Worm (Caenorhabditis elegans) whole organism, L1 larva: Measurements from ENCODE around the gene twk-21.

Experiments used
- C04F5.9 ChIP-seq: sonication (generic microtip); optimal IDR thresholded peaks from 2 replicates; lab custom pipeline; 2016; ENCODE audit warnings: missing genetic modification characterization, missing compliant biosample characterization
- C16A3.4 ChIP-seq: fragments of 150-350 bp; optimal IDR thresholded peaks from 2 replicates; lab custom pipeline; 2014; ENCODE audit warnings: missing biosample characterization, missing genetic modification characterization
- C34B4.2 ChIP-seq: sonication (generic microtip); optimal IDR thresholded peaks from 2 replicates; lab custom pipeline; 2017; ENCODE audit warnings: mild to moderate bottlenecking, missing genetic modification characterization, missing compliant biosample characterization
- F16B12.6 ChIP-seq: fragments of 150-350 bp; optimal IDR thresholded peaks from 2 replicates; lab custom pipeline; 2014; ENCODE audit warnings: missing biosample characterization, missing genetic modification characterization
- alr-1 ChIP-seq: fragments of 200-800 bp; sonication (Bioruptor generic); optimal IDR thresholded peaks from 2 replicates; lab custom pipeline; 2018; ENCODE audit warnings: borderline replicate concordance, mild to moderate bottlenecking, missing genetic modification characterization, missing compliant biosample characterization
- dpl-1 ChIP-seq, 3 experiments: fragments of 150-350 bp in 2 of 3; sonication (generic microtip) in 1 of 3; optimal IDR thresholded peaks; 2 replicates each; lab custom pipeline; 2014 to 2017; ENCODE audit warnings: missing biosample characterization in 3 of 3, missing genetic modification characterization in 3 of 3, missing genetic modification reagents in 3 of 3
- dsc-1 ChIP-seq: sonication (generic microtip); optimal IDR thresholded peaks from 2 replicates; lab custom pipeline; 2016; ENCODE audit warnings: mild to moderate bottlenecking, missing genetic modification characterization, missing compliant biosample characterization
- efl-3 ChIP-seq: fragments of 200-800 bp; sonication (Bioruptor generic); optimal IDR thresholded peaks from 2 replicates; lab custom pipeline; 2018; ENCODE audit warnings: mild to moderate bottlenecking, missing genetic modification characterization, missing compliant biosample characterization
- egl-13 ChIP-seq: sonication (generic microtip); optimal IDR thresholded peaks from 2 replicates; lab custom pipeline; 2016; ENCODE audit warnings: missing genotype, missing genetic modification reagents, missing genetic modification characterization, missing compliant biosample characterization
- elt-2 ChIP-seq: sonication (generic microtip); optimal IDR thresholded peaks from 2 replicates; lab custom pipeline; 2016; ENCODE audit warnings: missing genetic modification characterization, mild to moderate bottlenecking, inconsistent platforms, missing compliant biosample characterization, missing genetic modification reagents
- ets-5 ChIP-seq: fragments of 200-800 bp; sonication (Bioruptor generic); IDR thresholded peaks from 2 replicates; pipeline ENCODE4 v1.3.6; 2022; ENCODE audit warnings: missing genetic modification characterization, missing compliant biosample characterization
- fkh-10 ChIP-seq: sonication (generic microtip); optimal IDR thresholded peaks from 2 replicates; lab custom pipeline; 2017; ENCODE audit warnings: missing biosample characterization, missing genetic modification reagents, missing genetic modification characterization
- fkh-4 ChIP-seq: sonication (generic microtip); optimal IDR thresholded peaks from 2 replicates; lab custom pipeline; 2016; ENCODE audit warnings: missing compliant biosample characterization, missing genetic modification characterization, borderline replicate concordance
- grh-1 ChIP-seq: fragments of 200-800 bp; sonication (Bioruptor generic); IDR thresholded peaks from 2 replicates; pipeline ENCODE4 v1.3.6; 2022; ENCODE audit warnings: missing genetic modification reagents, missing genetic modification characterization, missing compliant biosample characterization
- hlh-4 ChIP-seq: sonication (generic microtip); optimal IDR thresholded peaks from 2 replicates; lab custom pipeline; 2016; ENCODE audit warnings: mild to moderate bottlenecking, missing genetic modification characterization, missing compliant biosample characterization
- hpl-2 ChIP-seq: fragments of 150-350 bp; optimal IDR thresholded peaks from 2 replicates; lab custom pipeline; 2014; ENCODE audit warnings: missing biosample characterization, missing genetic modification reagents, missing genetic modification characterization
- isw-1 ChIP-seq: fragments of 200-800 bp; sonication (Bioruptor generic); IDR thresholded peaks from 2 replicates; pipeline ENCODE4 v1.3.6; 2022; ENCODE audit warnings: missing genetic modification characterization, missing compliant biosample characterization
- lin-13 ChIP-seq: fragments of 150-350 bp; optimal IDR thresholded peaks from 2 replicates; lab custom pipeline; 2014; ENCODE audit warnings: missing biosample characterization, missing genetic modification reagents, missing genetic modification characterization
- lin-14 ChIP-seq: fragments of 200-800 bp; sonication (Bioruptor generic); optimal IDR thresholded peaks from 2 replicates; lab custom pipeline; 2018; ENCODE audit warnings: mild to moderate bottlenecking, missing genetic modification characterization, moderate library complexity, missing compliant biosample characterization
- lin-35 ChIP-seq, 2 experiments: fragments of 150-350 bp; optimal IDR thresholded peaks; 2 replicates each; lab custom pipeline; 2014; ENCODE audit warnings: missing biosample characterization in 2 of 2, missing genetic modification characterization in 2 of 2, missing genetic modification reagents in 2 of 2
- lin-39 ChIP-seq: fragments of 150-350 bp; optimal IDR thresholded peaks from 2 replicates; lab custom pipeline; 2014; ENCODE audit warnings: missing biosample characterization, missing genetic modification reagents, missing genetic modification characterization
- lir-3 ChIP-seq: sonication (generic microtip); optimal IDR thresholded peaks from 2 replicates; lab custom pipeline; 2016; ENCODE audit warnings: mild to moderate bottlenecking, missing genetic modification characterization, moderate library complexity, missing compliant biosample characterization; ENCODE audit not compliant: poor library complexity
- lsy-2 ChIP-seq, 2 experiments: fragments of 150-350 bp; optimal IDR thresholded peaks; 2 replicates each; lab custom pipeline; 2014; ENCODE audit warnings: missing biosample characterization in 2 of 2, missing genetic modification characterization in 2 of 2
- nhr-11 ChIP-seq: fragments of 150-350 bp; optimal IDR thresholded peaks from 2 replicates; lab custom pipeline; 2014; ENCODE audit warnings: missing biosample characterization, missing genetic modification characterization
- nhr-19 ChIP-seq: fragments of 200-800 bp; sonication (Bioruptor generic); conservative IDR thresholded peaks from 2 replicates; pipeline ENCODE4 v1.3.6; 2022; ENCODE audit warnings: missing genetic modification characterization, missing compliant biosample characterization
- nhr-237 ChIP-seq: fragments of 150-350 bp; optimal IDR thresholded peaks from 2 replicates; lab custom pipeline; 2014; ENCODE audit warnings: missing biosample characterization, missing genetic modification characterization
- nhr-28 ChIP-seq: fragments of 150-350 bp; optimal IDR thresholded peaks from 2 replicates; lab custom pipeline; 2014; ENCODE audit warnings: missing biosample characterization, missing genetic modification characterization
- nhr-47 ChIP-seq: sonication (generic microtip); optimal IDR thresholded peaks from 2 replicates; lab custom pipeline; 2016; ENCODE audit warnings: mild to moderate bottlenecking, missing genetic modification characterization, moderate library complexity, missing compliant biosample characterization
- nhr-77 ChIP-seq: fragments of 150-350 bp; optimal IDR thresholded peaks from 2 replicates; lab custom pipeline; 2014; ENCODE audit warnings: missing biosample characterization, missing genetic modification characterization
- nhr-84 ChIP-seq: sonication (generic microtip); optimal IDR thresholded peaks from 2 replicates; lab custom pipeline; 2017; ENCODE audit warnings: missing biosample characterization, missing genetic modification characterization
- nhr-85 ChIP-seq: sonication (generic microtip); peaks from one replicate; lab custom pipeline; 2016; ENCODE audit warnings: missing genetic modification characterization, inconsistent platforms, missing compliant biosample characterization
- nhr-90 ChIP-seq: sonication (generic microtip); optimal IDR thresholded peaks from 2 replicates; lab custom pipeline; 2016; ENCODE audit warnings: mild to moderate bottlenecking, missing genetic modification characterization, missing compliant biosample characterization; ENCODE audit not compliant: poor library complexity
- pax-3 ChIP-seq: fragments of 200-800 bp; sonication (Bioruptor generic); optimal IDR thresholded peaks from 2 replicates; lab custom pipeline; 2018; ENCODE audit warnings: mild to moderate bottlenecking, missing genetic modification characterization, moderate library complexity, missing compliant biosample characterization
- pqm-1 ChIP-seq: sonication (generic microtip); optimal IDR thresholded peaks from 3 replicates; lab custom pipeline; 2017; ENCODE audit warnings: missing biosample characterization, missing genetic modification characterization
- rnt-1 ChIP-seq: sonication (generic microtip); optimal IDR thresholded peaks from 2 replicates; lab custom pipeline; 2016; ENCODE audit warnings: mild to moderate bottlenecking, missing genetic modification characterization, moderate library complexity, missing compliant biosample characterization
- snpc-4 ChIP-seq: fragments of 150-350 bp; optimal IDR thresholded peaks from 2 replicates; lab custom pipeline; 2014; ENCODE audit warnings: missing biosample characterization, missing genetic modification characterization
- sox-4 ChIP-seq: sonication (generic microtip); optimal IDR thresholded peaks from 2 replicates; lab custom pipeline; 2016; ENCODE audit warnings: missing genetic modification characterization, missing compliant biosample characterization
- sup-37 ChIP-seq: fragments of 200-800 bp; sonication (Bioruptor generic); optimal IDR thresholded peaks from 2 replicates; lab custom pipeline; 2018; ENCODE audit warnings: mild to moderate bottlenecking, missing genetic modification characterization, missing compliant biosample characterization
- tbx-2 ChIP-seq: sonication (generic microtip); optimal IDR thresholded peaks from 2 replicates; lab custom pipeline; 2016; ENCODE audit warnings: missing genetic modification characterization, missing compliant biosample characterization
- tlp-1 ChIP-seq: fragments of 150-350 bp; optimal IDR thresholded peaks from 2 replicates; lab custom pipeline; 2014; ENCODE audit warnings: missing biosample characterization, missing genetic modification characterization
- unc-30 ChIP-seq: sonication (generic microtip); optimal IDR thresholded peaks from 2 replicates; lab custom pipeline; 2017; ENCODE audit warnings: missing biosample characterization, missing genetic modification characterization
- unc-62 ChIP-seq: fragments of 150-350 bp; optimal IDR thresholded peaks from 2 replicates; lab custom pipeline; 2014; ENCODE audit warnings: missing biosample characterization, missing genetic modification reagents, missing genetic modification characterization
- unc-86 ChIP-seq: sonication (generic microtip); optimal IDR thresholded peaks from 2 replicates; lab custom pipeline; 2016; ENCODE audit warnings: missing genetic modification characterization, missing compliant biosample characterization
- vab-15 ChIP-seq: sonication (generic microtip); optimal IDR thresholded peaks from 2 replicates; lab custom pipeline; 2017; ENCODE audit warnings: missing genotype, mild to moderate bottlenecking, missing genetic modification characterization, missing compliant biosample characterization
- xbp-1 ChIP-seq: sonication (generic microtip); optimal IDR thresholded peaks from 2 replicates; lab custom pipeline; 2016; ENCODE audit warnings: missing genetic modification characterization, missing compliant biosample characterization
- zag-1 ChIP-seq: fragments of 150-350 bp; optimal IDR thresholded peaks from 2 replicates; lab custom pipeline; 2014; ENCODE audit warnings: missing biosample characterization, missing genetic modification characterization
- zip-4 ChIP-seq: fragments of 200-800 bp; sonication (Bioruptor generic); optimal IDR thresholded peaks from 2 replicates; lab custom pipeline; 2018; ENCODE audit warnings: mild to moderate bottlenecking, missing genetic modification characterization, moderate library complexity, missing compliant biosample characterization
- ztf-4 ChIP-seq: fragments of 150-350 bp; optimal IDR thresholded peaks from 2 replicates; lab custom pipeline; 2014; ENCODE audit warnings: missing biosample characterization, missing genetic modification characterization

twk-21 gene

DNA sequence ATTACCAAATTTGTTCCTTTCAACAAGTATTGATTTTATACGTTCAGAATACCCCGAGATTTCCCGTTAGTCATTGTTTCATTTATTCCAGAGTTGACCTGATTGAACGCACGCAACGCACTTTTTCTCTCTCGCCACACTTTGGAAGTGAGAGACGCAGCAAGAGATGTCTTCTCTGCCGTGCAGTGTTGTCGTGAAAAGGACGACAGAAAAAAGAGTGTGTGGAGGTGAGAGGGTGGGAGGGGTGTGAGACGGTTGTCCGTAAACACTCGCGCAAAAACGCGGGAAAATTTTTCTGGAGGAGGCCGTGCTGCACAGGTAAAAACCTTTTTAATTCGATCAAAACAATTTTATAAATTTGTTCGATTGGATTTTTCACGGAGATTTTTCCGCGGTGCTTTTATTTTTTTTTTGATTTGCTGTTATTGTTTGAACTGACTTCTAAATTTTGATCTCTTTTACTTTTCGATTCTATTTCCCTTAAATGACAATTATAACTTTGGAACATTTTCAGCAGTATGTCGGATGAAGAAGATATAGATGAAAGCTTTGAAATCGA is 24.4 kb upstream of the twk-21 start, which contains the start of gene sdc-1 (continued):
- TF ChIP-seq ets-5 (GFP tag; lab: Robert Waterston, UW) (no peak), lin-14 (GFP tag; lab: Kevin White, UChicago) (peak; percentile 77), unc-30 (no peak), nhr-19 (GFP tag; lab: Robert Waterston, UW) (no peak; the same call in 1 of the 2 replicates), C04F5.9 (tag; lab: Kevin White, UChicago) (no peak), dsc-1 (tag; lab: Kevin White, UChicago) (peak; percentile 20), nhr-77 (no peak), fkh-10 (no peak), unc-62 (GFP tag; lab: Kevin White, UChicago) (no peak), tlp-1 (tag; lab: Kevin White, UChicago) (no peak), vab-15 (tag; lab: Kevin White, UChicago) (no peak), zip-4 (GFP tag; lab: Kevin White, UChicago) (no peak), dpl-1 (GFP tag; optimal IDR thresholded peaks at IDR 0.05; lab: Kevin White, UChicago) (peak; percentile 36 to 65 (median 63)), zag-1 (tag; lab: Kevin White, UChicago) (no peak), F16B12.6 (tag; lab: Kevin White, UChicago) (peak; percentile 29), pqm-1 (tag; lab: Kevin White, UChicago) (no peak), unc-86 (tag; lab: Kevin White, UChicago) (no peak), rnt-1 (peak; percentile 52), nhr-28 (tag; lab: Kevin White, UChicago) (no peak), lsy-2 (tag; optimal IDR thresholded peaks at IDR 0.05; lab: Kevin White, UChicago) (peak; percentile 28 to 53), nhr-90 (tag; lab: Kevin White, UChicago) (no peak), lin-39 (no peak), nhr-237 (tag; lab: Kevin White, UChicago) (no peak), lin-35 (GFP tag; optimal IDR thresholded peaks at IDR 0.05; lab: Kevin White, UChicago) (peak; percentile 26 to 77), xbp-1 (tag; lab: Kevin White, UChicago) (peak; percentile 19), sox-4 (tag; lab: Kevin White, UChicago) (no peak), C16A3.4 (tag; lab: Kevin White, UChicago) (no peak), hlh-4 (tag; lab: Kevin White, UChicago) (no peak), C34B4.2 (no peak), isw-1 (GFP tag; lab: Robert Waterston, UW) (no peak), nhr-11 (tag; lab: Kevin White, UChicago) (no peak), lir-3 (no peak)

DNA sequence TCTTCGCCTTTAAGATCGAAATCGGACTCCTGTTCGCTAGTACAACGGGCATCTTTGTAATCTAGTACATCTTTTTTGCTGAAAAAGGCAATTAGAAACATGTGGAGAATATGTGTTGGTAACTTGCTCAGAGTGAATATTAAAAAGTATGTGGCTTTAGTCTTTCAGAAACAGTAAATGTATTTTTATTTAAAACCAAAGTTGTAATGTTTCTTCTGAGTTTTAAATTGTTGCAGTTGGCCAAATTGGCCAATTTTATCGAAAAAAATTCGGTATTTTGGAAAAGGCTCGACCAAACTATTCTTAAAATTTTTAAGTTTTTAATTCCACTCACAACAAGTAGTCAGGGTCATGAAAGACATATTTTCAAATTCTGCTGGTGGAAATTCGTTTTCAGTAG is 16.6 kb upstream of the twk-21 start, which contains the start of gene F52E10.2:
F52E10.2 (minus strand) TSS at position 101 of the 400 bp plus-strand sequence.
- TF ChIP-seq ztf-4 (tag; lab: Kevin White, UChicago) (no peak), C34B4.2 (no peak), alr-1 (tag; lab: Kevin White, UChicago) (no peak), elt-2 (no peak), lin-39 (no peak), nhr-47 (tag; lab: Kevin White, UChicago) (no peak), efl-3 (GFP tag; lab: Kevin White, UChicago) (no peak), nhr-84 (no peak)

DNA sequence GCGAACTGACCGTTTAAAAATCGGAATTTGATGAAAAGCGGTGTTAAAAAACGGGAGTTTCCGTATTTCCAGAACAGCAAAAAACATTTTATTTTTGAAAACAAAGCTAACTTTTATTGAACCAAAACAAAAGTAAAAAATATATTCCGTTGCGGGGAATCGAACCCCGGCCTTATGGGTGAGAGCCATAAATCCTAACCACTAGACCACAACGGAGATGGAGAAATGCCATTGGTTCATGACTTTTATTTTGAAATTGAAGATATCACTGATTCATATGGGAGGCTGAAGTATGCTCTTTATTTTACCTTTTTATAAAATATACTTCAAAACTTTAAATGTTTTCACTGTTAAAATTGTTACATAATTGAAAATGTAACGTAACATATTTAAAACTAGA is 14.5 kb upstream of the twk-21 start:
- TF ChIP-seq lin-13 (GFP tag; lab: Kevin White, UChicago), result no peak
- no peak for TF ChIP-seq egl-13 (tag; lab: Kevin White, UChicago)
- peak in 1 of 2 experiments; percentile 16 for TF ChIP-seq lin-35 (GFP tag; optimal IDR thresholded peaks at IDR 0.05; lab: Kevin White, UChicago)
- TF ChIP-seq sup-37 (GFP tag; lab: Kevin White, UChicago), result no peak
- no peak for TF ChIP-seq lsy-2 (tag; optimal IDR thresholded peaks at IDR 0.05; lab: Kevin White, UChicago)
- no peak for TF ChIP-seq lin-14 (GFP tag; lab: Kevin White, UChicago)
- no peak for TF ChIP-seq sox-4 (tag; lab: Kevin White, UChicago)
- no peak for TF ChIP-seq fkh-4 (tag; lab: Kevin White, UChicago)
- TF ChIP-seq snpc-4 (tag; lab: Kevin White, UChicago), result no peak
- no peak for TF ChIP-seq grh-1 (GFP tag; lab: Robert Waterston, UW)
- no peak for TF ChIP-seq efl-3 (GFP tag; lab: Kevin White, UChicago)
- no peak for TF ChIP-seq nhr-84
- peak; percentile 6 for TF ChIP-seq nhr-85
- TF ChIP-seq vab-15 (tag; lab: Kevin White, UChicago), result no peak
- no peak for TF ChIP-seq pax-3
- TF ChIP-seq hpl-2, result no peak
- TF ChIP-seq tbx-2, result no peak
- no peak for TF ChIP-seq zip-4 (GFP tag; lab: Kevin White, UChicago)
- peak; percentile 31 for TF ChIP-seq nhr-90 (tag; lab: Kevin White, UChicago)
- TF ChIP-seq nhr-237 (tag; lab: Kevin White, UChicago), result no peak
- TF ChIP-seq nhr-19 (GFP tag; lab: Robert Waterston, UW), result 0 out of 2 replicates have a peak, but pooled peaks have one; percentile 13
- TF ChIP-seq alr-1 (tag; lab: Kevin White, UChicago), result no peak
